Fruit fly (Drosophila melanogaster): ENCODE results near the gene erm.

- TF ChIP-seq CG14711 (tag; optimal IDR thresholded peaks at IDR 0.05) = peak; percentile 52
- TF ChIP-seq kay (GFP tag; ENCODE audit: borderline replicate concordance) = peak; percentile 45
- TF ChIP-seq cic (GFP tag; optimal IDR thresholded peaks at IDR 0.05) = peak; percentile 59
- TF ChIP-seq Hr96 (GFP tag; optimal IDR thresholded peaks at IDR 0.05) = no peak
- TF ChIP-seq CG12768 (GFP tag; optimal IDR thresholded peaks at IDR 0.05) = peak; percentile 60
- peak; percentile 52 for TF ChIP-seq Mnt (GFP tag; optimal IDR thresholded peaks at IDR 0.05)
- no peak for TF ChIP-seq CG1620 (GFP tag; optimal IDR thresholded peaks at IDR 0.05)
- no peak for TF ChIP-seq toe (GFP tag; optimal IDR thresholded peaks at IDR 0.05)
Observed at dm6 chr2L:1911316-1911873, 58.8 kb downstream of the erm start.
